Worm (Caenorhabditis elegans) whole organism, young adult: ENCODE results near the gene T02G5.3.

Experiments used
- D2030.7 ChIP-seq: fragments of 200-800 bp; sonication (Bioruptor generic); IDR thresholded peaks from 2 replicates; pipeline ENCODE4 v1.3.6; 2022; ENCODE audit warnings: missing genetic modification reagents, missing genetic modification characterization, missing compliant biosample characterization
- T26A5.8 ChIP-seq: sonication (generic microtip); optimal IDR thresholded peaks from 2 replicates; lab custom pipeline; 2016; ENCODE audit warnings: missing genetic modification characterization, missing compliant biosample characterization
- Y53F4B.3 ChIP-seq: fragments of 200-800 bp; sonication (Bioruptor generic); IDR thresholded peaks from 2 replicates; pipeline ENCODE4 v1.3.6; 2022; ENCODE audit warnings: missing genetic modification reagents, missing genetic modification characterization, missing compliant biosample characterization
- hmg-1.2 ChIP-seq: fragments of 200-800 bp; sonication (Bioruptor generic); IDR thresholded peaks from 2 replicates; pipeline ENCODE4 v1.3.6; 2022; ENCODE audit warnings: missing genetic modification reagents, missing genetic modification characterization, missing compliant biosample characterization
- lin-35 ChIP-seq, 3 experiments: fragments of 150-350 bp in 2 of 3; sonication (generic microtip) in 1 of 3; optimal IDR thresholded peaks; 2 replicates each; lab custom pipeline; 2014 to 2018; ENCODE audit warnings: missing biosample characterization in 3 of 3, missing genetic modification characterization in 3 of 3, missing genetic modification reagents in 3 of 3
- lsl-1 ChIP-seq: fragments of 200-800 bp; sonication (Bioruptor generic); optimal IDR thresholded peaks from 2 replicates; lab custom pipeline; 2018; ENCODE audit warnings: mild to moderate bottlenecking, missing genetic modification characterization, moderate library complexity, missing compliant biosample characterization

DNA sequence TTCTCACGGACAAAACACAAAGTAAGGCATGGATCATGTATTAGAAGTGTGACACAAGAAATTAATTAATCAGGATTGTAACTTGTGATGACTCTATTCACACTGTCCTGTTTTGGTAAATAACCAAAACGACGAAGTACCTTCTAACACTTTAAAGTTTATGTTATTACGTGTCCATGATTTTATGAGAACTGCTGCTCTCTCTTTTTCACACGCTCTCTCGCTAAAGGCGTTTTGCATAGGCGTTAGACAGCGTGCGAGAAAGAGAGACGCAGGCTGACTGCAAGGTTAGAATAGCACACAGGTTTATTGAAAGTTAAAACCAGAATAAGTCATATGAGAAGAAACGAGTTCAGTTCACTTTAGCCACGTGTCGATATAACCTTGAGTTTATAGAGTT, 3.1 kb upstream of the T02G5.3 start:
- TF ChIP-seq Y53F4B.3 (GFP tag; lab: Robert Waterston, UW) (no peak), lsl-1 (GFP tag; lab: Kevin White, UChicago) (no peak), hmg-1.2 (GFP tag; lab: Robert Waterston, UW) (peak; percentile 84), lin-35 (GFP tag; optimal IDR thresholded peaks at IDR 0.05; lab: Kevin White, UChicago) (no peak), T26A5.8 (tag; lab: Kevin White, UChicago) (no peak), D2030.7 (GFP tag; lab: Robert Waterston, UW) (no peak)
